Fruit fly (Drosophila melanogaster): Measurements from ENCODE around the gene CG31650.

dm6 chr2L:5060515-5060914, 16.0 kb upstream of the CG31650 start, which contains the start of gene qtc:
- TF ChIP-seq CG8478 (optimal IDR thresholded peaks at IDR 0.05) (no peak), CTCF (optimal IDR thresholded peaks at IDR 0.05) (no peak)

All from S2 (cell line).